Worm (Caenorhabditis elegans) whole organism, L4 larva: ENCODE results near the gene mrps-18B.
A peak's percentile ranks its signal among the peaks of the same experiment; 100 is the strongest.

ENCODE experiments used
- D1046.2 ChIP-seq: fragments of 200-800 bp; sonication (Bioruptor generic); IDR thresholded peaks from 2 replicates; pipeline ENCODE4 v1.3.6; 2022; ENCODE audit warnings: missing genetic modification characterization, missing compliant biosample characterization
- F26F4.8 ChIP-seq: fragments of 200-800 bp; sonication (Bioruptor generic); conservative IDR thresholded peaks from 2 replicates; pipeline ENCODE4 v1.3.6; 2022; ENCODE audit warnings: missing genetic modification characterization, missing compliant biosample characterization
- F44E2.7 ChIP-seq: fragments of 200-800 bp; sonication (Bioruptor generic); IDR thresholded peaks from 2 replicates; pipeline ENCODE4 v2.1.2; 2022; ENCODE audit warnings: missing genetic modification characterization, missing compliant biosample characterization
- F49E8.2 ChIP-seq: sonication (generic microtip); optimal IDR thresholded peaks from 2 replicates; lab custom pipeline; 2016; ENCODE audit warnings: missing compliant biosample characterization, mild to moderate bottlenecking, missing genetic modification characterization, borderline replicate concordance
- R02D3.7 ChIP-seq: fragments of 150-350 bp; sonication (generic microtip); optimal IDR thresholded peaks from 3 replicates; lab custom pipeline; 2014; ENCODE audit warnings: missing biosample characterization, missing genetic modification characterization
- T26A8.4 ChIP-seq: fragments of 200-800 bp; sonication (Bioruptor generic); IDR thresholded peaks from 2 replicates; pipeline ENCODE4 v1.3.6; 2022; ENCODE audit warnings: missing genetic modification characterization, missing compliant biosample characterization
- Y5F2A.4 ChIP-seq: fragments of 200-800 bp; sonication (Bioruptor generic); optimal IDR thresholded peaks from 2 replicates; lab custom pipeline; 2018; ENCODE audit warnings: mild to moderate bottlenecking, missing genetic modification characterization, missing compliant biosample characterization
- ZK337.2 ChIP-seq: fragments of 200-800 bp; sonication (Bioruptor generic); IDR thresholded peaks from 2 replicates; pipeline ENCODE4 v1.3.6; 2022; ENCODE audit warnings: missing genetic modification reagents, missing genetic modification characterization, missing compliant biosample characterization
- aha-1 ChIP-seq: fragments of 150-350 bp; peaks from one replicate; lab custom pipeline; 2014; ENCODE audit warnings: missing biosample characterization, missing genetic modification characterization
- aly-2 ChIP-seq: sonication (generic microtip); optimal IDR thresholded peaks from 2 replicates; lab custom pipeline; 2018; ENCODE audit warnings: missing biosample characterization, missing genetic modification characterization
- arid-1 ChIP-seq: fragments of 200-800 bp; sonication (Bioruptor generic); conservative IDR thresholded peaks from 2 replicates; pipeline ENCODE4 v1.3.6; 2022; ENCODE audit warnings: missing genetic modification reagents, missing genetic modification characterization, missing compliant biosample characterization
- ceh-28 ChIP-seq: fragments of 150-350 bp; optimal IDR thresholded peaks from 2 replicates; lab custom pipeline; 2014; ENCODE audit warnings: missing biosample characterization, missing genetic modification reagents, missing genetic modification characterization
- ceh-44 ChIP-seq: fragments of 200-800 bp; sonication (Bioruptor generic); IDR thresholded peaks from 2 replicates; pipeline ENCODE4 v1.3.6; 2022; ENCODE audit warnings: missing genetic modification reagents, missing genetic modification characterization, missing compliant biosample characterization
- ceh-62 ChIP-seq: sonication (generic microtip); optimal IDR thresholded peaks from 2 replicates; lab custom pipeline; 2017; ENCODE audit warnings: missing biosample characterization, missing genetic modification characterization
- ces-1 ChIP-seq: fragments of 150-350 bp; sonication (generic microtip); optimal IDR thresholded peaks from 4 replicates; lab custom pipeline; 2014; ENCODE audit warnings: missing biosample characterization, missing genetic modification reagents, missing genetic modification characterization
- cey-2 ChIP-seq: sonication (generic microtip); optimal IDR thresholded peaks from 3 replicates; lab custom pipeline; 2017; ENCODE audit warnings: missing genetic modification characterization, mild to moderate bottlenecking, missing compliant biosample characterization, antibody characterized with exemption, borderline replicate concordance; ENCODE audit not compliant: insufficient read depth
- ctbp-1 ChIP-seq: fragments of 200-800 bp; sonication (Bioruptor generic); IDR thresholded peaks from 2 replicates; pipeline ENCODE4 v1.3.6; 2022; ENCODE audit warnings: missing genetic modification reagents, missing genetic modification characterization, missing compliant biosample characterization
- daf-12 ChIP-seq: fragments of 150-350 bp; optimal IDR thresholded peaks from 2 replicates; lab custom pipeline; 2014; ENCODE audit warnings: missing biosample characterization, missing genetic modification reagents, missing genetic modification characterization
- daf-19 ChIP-seq: fragments of 200-800 bp; sonication (Bioruptor generic); conservative IDR thresholded peaks from 2 replicates; pipeline ENCODE4 v1.3.6; 2022; ENCODE audit warnings: missing genetic modification characterization, missing compliant biosample characterization
- duxl-1 ChIP-seq: sonication (generic microtip); optimal IDR thresholded peaks from 2 replicates; lab custom pipeline; 2016; ENCODE audit warnings: mild to moderate bottlenecking, missing genetic modification characterization, moderate library complexity, missing compliant biosample characterization; ENCODE audit not compliant: poor library complexity
- egl-27 ChIP-seq: sonication (generic microtip); optimal IDR thresholded peaks from 3 replicates; lab custom pipeline; 2017; ENCODE audit warnings: missing biosample characterization, missing genetic modification reagents, missing genetic modification characterization
- egl-43 ChIP-seq: fragments of 200-800 bp; sonication (Bioruptor generic); IDR thresholded peaks from 2 replicates; pipeline ENCODE4 v1.3.6; 2022; ENCODE audit warnings: missing genetic modification reagents, missing genetic modification characterization, missing compliant biosample characterization
- fos-1 ChIP-seq: fragments of 150-350 bp; optimal IDR thresholded peaks from 2 replicates; lab custom pipeline; 2014; ENCODE audit warnings: missing biosample characterization, missing genetic modification characterization
- hlh-11 ChIP-seq: fragments of 200-800 bp; sonication (Bioruptor generic); optimal IDR thresholded peaks from 2 replicates; lab custom pipeline; 2018; ENCODE audit warnings: mild to moderate bottlenecking, missing genetic modification characterization, missing compliant biosample characterization
- lsy-2 ChIP-seq, 2 experiments: fragments of 150-350 bp in 1 of 2; sonication (generic microtip) in 1 of 2; optimal IDR thresholded peaks; 2 replicates each; lab custom pipeline; 2014 to 2017; ENCODE audit warnings: missing biosample characterization in 2 of 2, missing genetic modification characterization in 2 of 2
- madf-5 ChIP-seq, 2 experiments: fragments of 200-800 bp; sonication (Bioruptor generic); IDR thresholded peaks; 2 replicates each; pipeline ENCODE4 v1.3.6; 2022; ENCODE audit warnings: missing compliant biosample characterization in 2 of 2, missing genetic modification characterization in 2 of 2
- madf-9 ChIP-seq: fragments of 200-800 bp; sonication (Bioruptor generic); conservative IDR thresholded peaks from 2 replicates; pipeline ENCODE4 v1.3.6; 2022; ENCODE audit warnings: missing genetic modification reagents, missing genetic modification characterization, missing compliant biosample characterization
- mxl-3 ChIP-seq: fragments of 200-800 bp; sonication (Bioruptor generic); optimal IDR thresholded peaks from 2 replicates; lab custom pipeline; 2018; ENCODE audit warnings: mild to moderate bottlenecking, missing genetic modification characterization, missing compliant biosample characterization
- nhr-102 ChIP-seq: sonication (generic microtip); optimal IDR thresholded peaks from 2 replicates; lab custom pipeline; 2016; ENCODE audit warnings: mild to moderate bottlenecking, missing genetic modification characterization, moderate library complexity, missing compliant biosample characterization
- nhr-11 ChIP-seq: fragments of 150-350 bp; optimal IDR thresholded peaks from 2 replicates; lab custom pipeline; 2014; ENCODE audit warnings: missing biosample characterization, missing genetic modification characterization
- nhr-111 ChIP-seq: fragments of 200-800 bp; sonication (Bioruptor generic); optimal IDR thresholded peaks from 2 replicates; lab custom pipeline; 2018; ENCODE audit warnings: mild to moderate bottlenecking, missing genetic modification characterization, missing compliant biosample characterization
- nhr-237 ChIP-seq: sonication (generic microtip); optimal IDR thresholded peaks from 2 replicates; lab custom pipeline; 2017; ENCODE audit warnings: missing biosample characterization, missing genetic modification characterization
- nhr-42 ChIP-seq: fragments of 200-800 bp; sonication (Bioruptor generic); IDR thresholded peaks from 2 replicates; pipeline ENCODE4 v1.3.6; 2022; ENCODE audit warnings: missing genetic modification characterization, missing compliant biosample characterization
- nhr-77 ChIP-seq: fragments of 150-350 bp; optimal IDR thresholded peaks from 2 replicates; lab custom pipeline; 2014; ENCODE audit warnings: missing biosample characterization, missing genetic modification characterization
- saeg-2 ChIP-seq: fragments of 200-800 bp; sonication (Bioruptor generic); IDR thresholded peaks from 2 replicates; pipeline ENCODE4 v1.3.6; 2022; ENCODE audit warnings: missing genetic modification reagents, missing genetic modification characterization, missing compliant biosample characterization
- set-16 ChIP-seq: fragments of 200-800 bp; sonication (Bioruptor generic); IDR thresholded peaks from 2 replicates; pipeline ENCODE4 v1.3.6; 2022; ENCODE audit warnings: missing genetic modification reagents, missing genetic modification characterization, missing compliant biosample characterization
- snpc-1.2 ChIP-seq: fragments of 200-800 bp; sonication (Bioruptor generic); IDR thresholded peaks from 2 replicates; pipeline ENCODE4 v1.3.6; 2022; ENCODE audit warnings: missing genetic modification reagents, missing genetic modification characterization, missing compliant biosample characterization
- spr-3 ChIP-seq: fragments of 200-800 bp; sonication (Bioruptor generic); optimal IDR thresholded peaks from 2 replicates; lab custom pipeline; 2018; ENCODE audit warnings: mild to moderate bottlenecking, missing genetic modification characterization, missing compliant biosample characterization
- unc-39 ChIP-seq: sonication (generic microtip); optimal IDR thresholded peaks from 2 replicates; lab custom pipeline; 2017; ENCODE audit warnings: missing biosample characterization, missing genetic modification characterization
- unc-62 ChIP-seq, 3 experiments: fragments of 150-350 bp in 1 of 3; sonication (generic microtip); optimal IDR thresholded peaks in 2 of 3; peaks in 1 of 3; 1 replicate in 1 of 3; 2 replicates in 2 of 3; lab custom pipeline; 2014 to 2017; ENCODE audit warnings: missing biosample characterization in 3 of 3, missing genetic modification characterization in 3 of 3, missing genetic modification reagents in 3 of 3, missing genotype in 1 of 3
- vab-7 ChIP-seq: fragments of 200-800 bp; sonication (Bioruptor generic); IDR thresholded peaks from 2 replicates; pipeline ENCODE4 v1.3.6; 2022; ENCODE audit warnings: missing genetic modification reagents, missing genetic modification characterization, missing compliant biosample characterization
- ztf-11 ChIP-seq: fragments of 150-350 bp; optimal IDR thresholded peaks from 2 replicates; lab custom pipeline; 2014; ENCODE audit warnings: missing biosample characterization, missing genetic modification characterization
- ztf-7 ChIP-seq: fragments of 150-350 bp; optimal IDR thresholded peaks from 2 replicates; lab custom pipeline; 2014; ENCODE audit warnings: missing biosample characterization, missing genetic modification characterization

mrps-18B gene

ce11 chrII:8566806-8567266 is 41.4 kb downstream of the mrps-18B start, which contains the start of gene F54C9.3 (continued):
- TF ChIP-seq F49E8.2 (tag; lab: Kevin White, UChicago) = no peak
- TF ChIP-seq madf-5 (GFP tag; IDR thresholded peaks at IDR 0.05; lab: Robert Waterston, UW) = no peak
- TF ChIP-seq aly-2 (tag; lab: Kevin White, UChicago) = no peak
- no peak for TF ChIP-seq D1046.2
- no peak for TF ChIP-seq nhr-237 (tag; lab: Kevin White, UChicago)
- TF ChIP-seq fos-1 = no peak
- no peak for TF ChIP-seq arid-1
- TF ChIP-seq lsy-2 (tag; optimal IDR thresholded peaks at IDR 0.05; lab: Kevin White, UChicago) = peak in 1 of 2 experiments; percentile 35
- no peak for TF ChIP-seq egl-27 (tag; lab: Kevin White, UChicago)
- TF ChIP-seq Y5F2A.4 (GFP tag; lab: Kevin White, UChicago) = no peak
- TF ChIP-seq vab-7 (GFP tag; lab: Robert Waterston, UW) = no peak
- no peak for TF ChIP-seq aha-1 (tag; lab: Kevin White, UChicago)
- no peak for TF ChIP-seq ceh-28
- no peak for TF ChIP-seq ztf-11 (tag; lab: Kevin White, UChicago)
- TF ChIP-seq nhr-111 (GFP tag; lab: Kevin White, UChicago) = no peak
- peak; percentile 82 for TF ChIP-seq hlh-11 (tag; lab: Kevin White, UChicago)
- TF ChIP-seq nhr-42 (GFP tag; lab: Robert Waterston, UW) = no peak
- TF ChIP-seq ztf-7 (tag; lab: Kevin White, UChicago) = no peak
- TF ChIP-seq ces-1 (GFP tag; lab: Kevin White, UChicago) = no peak
- TF ChIP-seq daf-12 (tag; lab: Kevin White, UChicago) = no peak
- TF ChIP-seq nhr-77 (tag; lab: Kevin White, UChicago) = peak; percentile 93
- no peak for TF ChIP-seq snpc-1.2
- TF ChIP-seq unc-39 (tag; lab: Kevin White, UChicago) = no peak
- no peak for TF ChIP-seq nhr-11 (tag; lab: Kevin White, UChicago)
- no peak for TF ChIP-seq ctbp-1 (GFP tag; lab: Robert Waterston, UW)
- TF ChIP-seq spr-3 (GFP tag; lab: Kevin White, UChicago) = no peak
- no peak for TF ChIP-seq saeg-2 (GFP tag; lab: Robert Waterston, UW)
- TF ChIP-seq madf-9 (GFP tag; lab: Robert Waterston, UW) = no peak
- no peak for TF ChIP-seq cey-2 (tag; lab: Kevin White, UChicago)
- TF ChIP-seq set-16 = no peak
- TF ChIP-seq duxl-1 (tag; lab: Kevin White, UChicago) = no peak
- TF ChIP-seq F44E2.7 (GFP tag; lab: Robert Waterston, UW) = no peak
- peak; percentile 3 for TF ChIP-seq nhr-102 (tag; lab: Kevin White, UChicago)
- no peak for TF ChIP-seq F26F4.8 (GFP tag; lab: Robert Waterston, UW)
- no peak for TF ChIP-seq daf-19 (GFP tag; lab: Robert Waterston, UW)
- TF ChIP-seq ceh-62 (tag; lab: Kevin White, UChicago) = no peak
- no peak for TF ChIP-seq mxl-3 (GFP tag; lab: Kevin White, UChicago)
- no peak for TF ChIP-seq ZK337.2 (GFP tag; lab: Robert Waterston, UW)
- TF ChIP-seq ceh-44 (GFP tag; lab: Robert Waterston, UW) = no peak

ce11 chrII:8568234-8568969 is 42.9 kb downstream of the mrps-18B start:
- TF ChIP-seq saeg-2 (GFP tag; lab: Robert Waterston, UW) = 0 out of 2 replicates have a peak, but pooled peaks have one; percentile 19
- TF ChIP-seq unc-62 (GFP tag; optimal IDR thresholded peaks at IDR 0.05 in 1 of 2; lab: Kevin White, UChicago) = peak in 1 of 2 experiments; percentile 69
- no peak for TF ChIP-seq unc-62 (tag; optimal IDR thresholded peaks at IDR 0.05; lab: Kevin White, UChicago)
- TF ChIP-seq set-16 = peak; percentile 63
- 0 out of 2 replicates have a peak, but pooled peaks have one; percentile 69 for TF ChIP-seq egl-43 (GFP tag; lab: Robert Waterston, UW)
- no peak for TF ChIP-seq R02D3.7 (tag; lab: Kevin White, UChicago)
- peak; percentile 53; the same call in 1 of the 2 replicates for TF ChIP-seq T26A8.4
